Fruit fly (Drosophila melanogaster) whole organism, embryonic: ENCODE data around the gene ecd.

ENCODE experiments used
- ap ChIP-seq: fragments of 200-800 bp; sonication (Bioruptor generic); IDR thresholded peaks from 2 replicates; pipeline ENCODE4 v1.3.6; 2022; ENCODE audit warnings: missing biosample characterization, missing genetic modification characterization
- p53 ChIP-seq: fragments of 200-800 bp; sonication (Bioruptor generic); optimal IDR thresholded peaks from 2 replicates; lab custom pipeline; 2016; ENCODE audit warnings: missing biosample characterization, missing genetic modification characterization

DNA sequence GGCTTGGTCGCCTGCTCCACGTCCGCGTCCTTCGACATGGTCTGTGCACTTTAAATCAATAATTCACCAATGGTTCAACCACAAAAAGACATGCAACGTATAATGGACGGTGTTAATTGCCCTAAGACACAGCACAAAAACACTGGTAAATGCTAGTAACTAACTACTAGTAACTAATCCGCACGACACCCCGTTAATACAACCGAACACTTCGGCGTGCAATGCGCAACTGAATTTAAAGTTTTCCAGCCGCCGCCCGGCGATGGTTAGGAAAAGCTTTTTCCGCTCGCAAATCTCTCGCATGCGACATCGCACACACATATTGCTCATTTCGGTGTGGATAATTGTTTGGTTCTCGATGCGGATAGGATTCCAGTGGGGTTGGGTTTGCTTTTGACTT is 9.9 kb downstream of the ecd start:
- TF ChIP-seq ap (GFP tag; lab: Robert Waterston, UW) (no peak), p53 (GFP tag; lab: Kevin White, UChicago) (no peak)
